Worm (Caenorhabditis elegans): ENCODE results near the gene C47E12.13.

C47E12.13 gene

ce11 chrIV:9969081-9969480 is 37.6 kb downstream of the C47E12.13 start, which contains the start of the genes kin-5 and C47E12.11:
kin-5 (minus strand) TSS chrIV:9969181.
C47E12.11 (plus strand) TSS chrIV:9969400.
- no peak for TF ChIP-seq unc-62 (GFP tag; optimal IDR thresholded peaks at IDR 0.05)

ce11 chrIV:9963945-9964344 is 42.7 kb downstream of the C47E12.13 start, which contains the start of gene T13H10.2:
T13H10.2 (plus strand) TSS chrIV:9964245.
- TF ChIP-seq unc-62 (GFP tag; optimal IDR thresholded peaks at IDR 0.05) = no peak

All from whole organism, dauer.